Fruit fly (Drosophila melanogaster) whole organism, pupa: ENCODE data around the gene CG17028.

Experiments used
- CG10348 ChIP-seq: fragments of 200-800 bp; sonication (Bioruptor generic); IDR thresholded peaks from 2 replicates; pipeline ENCODE4 v1.3.6; 2022; ENCODE audit warnings: missing biosample characterization, missing genetic modification characterization
- CG12605 ChIP-seq: fragments of 200-800 bp; sonication (Bioruptor generic); IDR thresholded peaks from 2 replicates; pipeline ENCODE4 v1.3.6; 2022; ENCODE audit warnings: missing biosample characterization, missing genetic modification characterization
- CG13204 ChIP-seq: fragments of 200-800 bp; sonication (Bioruptor generic); optimal IDR thresholded peaks from 2 replicates; lab custom pipeline; 2018; ENCODE audit warnings: missing biosample characterization, mild to moderate bottlenecking, missing genetic modification characterization, moderate library complexity
- CG14655 ChIP-seq: fragments of 200-800 bp; sonication (Bioruptor generic); optimal IDR thresholded peaks from 3 replicates; lab custom pipeline; 2017; ENCODE audit warnings: mild to moderate bottlenecking, missing biosample characterization, missing genetic modification reagents, missing genetic modification characterization
- CG15710 ChIP-seq: fragments of 200-800 bp; sonication (Bioruptor generic); optimal IDR thresholded peaks from 2 replicates; lab custom pipeline; 2018; ENCODE audit warnings: missing biosample characterization, mild to moderate bottlenecking, missing genetic modification characterization, moderate library complexity
- CG17806 ChIP-seq: fragments of 200-800 bp; sonication (Bioruptor generic); optimal IDR thresholded peaks from 2 replicates; lab custom pipeline; 2018; ENCODE audit warnings: missing biosample characterization, mild to moderate bottlenecking, missing genetic modification characterization, moderate library complexity
- CG32121 ChIP-seq: fragments of 200-800 bp; sonication (Bioruptor generic); IDR thresholded peaks from 2 replicates; pipeline ENCODE4 v1.3.6; 2022; ENCODE audit warnings: missing biosample characterization, missing genetic modification characterization
- CG34367 ChIP-seq: fragments of 200-800 bp; sonication (Bioruptor generic); optimal IDR thresholded peaks from 2 replicates; lab custom pipeline; 2018; ENCODE audit warnings: missing biosample characterization, mild to moderate bottlenecking, missing genetic modification characterization
- CG4496 ChIP-seq: fragments of 200-800 bp; sonication (Bioruptor generic); IDR thresholded peaks from 3 replicates; pipeline ENCODE4 v1.3.6; 2022; ENCODE audit warnings: missing biosample characterization, missing genetic modification characterization
- CG8159 ChIP-seq: fragments of 200-800 bp; sonication (Bioruptor generic); optimal IDR thresholded peaks from 3 replicates; lab custom pipeline; 2018; ENCODE audit warnings: missing biosample characterization, mild to moderate bottlenecking, missing genetic modification characterization, moderate library complexity
- CG8301 ChIP-seq: fragments of 200-800 bp; sonication (Bioruptor generic); optimal IDR thresholded peaks from 2 replicates; lab custom pipeline; 2018; ENCODE audit warnings: missing biosample characterization, mild to moderate bottlenecking, missing genetic modification characterization
- CG9948 ChIP-seq: fragments of 200-800 bp; sonication (Bioruptor generic); optimal IDR thresholded peaks from 2 replicates; lab custom pipeline; 2018; ENCODE audit warnings: missing biosample characterization, mild to moderate bottlenecking, missing genetic modification characterization, moderate library complexity
- D1 ChIP-seq: fragments of 200-800 bp; sonication (Bioruptor generic); optimal IDR thresholded peaks from 2 replicates; lab custom pipeline; 2018; ENCODE audit warnings: missing biosample characterization, mild to moderate bottlenecking, missing genetic modification characterization, moderate library complexity
- EcR ChIP-seq: fragments of 200-800 bp; sonication (Bioruptor generic); optimal IDR thresholded peaks from 3 replicates; lab custom pipeline; 2019; ENCODE audit warnings: missing biosample characterization, missing genetic modification characterization, mild to moderate bottlenecking, moderate library complexity, missing genetic modification reagents
- Ets98B ChIP-seq: fragments of 200-800 bp; sonication (Bioruptor generic); IDR thresholded peaks from 2 replicates; pipeline ENCODE4 v1.3.6; 2022; ENCODE audit warnings: missing biosample characterization, missing genetic modification characterization
- Pif1A ChIP-seq: fragments of 200-800 bp; sonication (Bioruptor generic); optimal IDR thresholded peaks from 3 replicates; lab custom pipeline; 2016; ENCODE audit warnings: missing biosample characterization, missing genetic modification characterization
- Pif1B ChIP-seq: fragments of 200-800 bp; sonication (Bioruptor generic); optimal IDR thresholded peaks from 3 replicates; lab custom pipeline; 2016; ENCODE audit warnings: missing biosample characterization, missing genetic modification characterization
- Snoo ChIP-seq: fragments of 200-800 bp; sonication (Bioruptor generic); optimal IDR thresholded peaks from 3 replicates; lab custom pipeline; 2017; ENCODE audit warnings: missing biosample characterization, mild to moderate bottlenecking, missing genetic modification characterization, inconsistent platforms
- fd96Ca ChIP-seq: fragments of 200-800 bp; sonication (Bioruptor generic); IDR thresholded peaks from 3 replicates; pipeline ENCODE4 v1.3.6; 2022; ENCODE audit warnings: missing biosample characterization, missing genetic modification characterization
- gl ChIP-seq: fragments of 200-800 bp; sonication (Bioruptor generic); optimal IDR thresholded peaks from 2 replicates; lab custom pipeline; 2018; ENCODE audit warnings: missing biosample characterization, mild to moderate bottlenecking, missing genetic modification characterization
- rn ChIP-seq: fragments of 200-800 bp; sonication (Bioruptor generic); IDR thresholded peaks from 2 replicates; pipeline ENCODE4 v1.3.6; 2022; ENCODE audit warnings: missing biosample characterization, missing genetic modification characterization

CG17028 gene

dm6 chr3L:16027163-16027633 is 48.9 kb downstream of the CG17028 start:
- TF ChIP-seq CG34367 (tag; lab: Kevin White, UChicago) = peak; percentile 3
- TF ChIP-seq CG8159 (tag; lab: Kevin White, UChicago) = peak; percentile 72
- TF ChIP-seq CG14655 (GFP tag; lab: Kevin White, UChicago) = peak; percentile 55
- TF ChIP-seq Pif1B (GFP tag; lab: Kevin White, UChicago) = peak; percentile 54
- TF ChIP-seq EcR = peak; percentile 77
- peak; percentile 46 for TF ChIP-seq Snoo (tag; lab: Kevin White, UChicago)
- TF ChIP-seq gl (tag; lab: Kevin White, UChicago) = peak; percentile 23
- peak; percentile 57 for TF ChIP-seq CG17806 (tag; lab: Kevin White, UChicago)
- TF ChIP-seq CG32121 (GFP tag; lab: Robert Waterston, UW) = peak; percentile 84
- TF ChIP-seq CG8301 (tag; lab: Kevin White, UChicago) = peak; percentile 38
- peak; percentile 39 for TF ChIP-seq CG13204 (GFP tag; lab: Kevin White, UChicago)
- peak; percentile 93 for TF ChIP-seq fd96Ca (GFP tag; lab: Robert Waterston, UW)
- 0 out of 2 replicates have a peak, but pooled peaks have one; percentile 6 for TF ChIP-seq CG10348 (GFP tag; lab: Robert Waterston, UW)
- no peak for TF ChIP-seq D1 (tag; lab: Kevin White, UChicago)
- peak; percentile 67 for TF ChIP-seq CG15710
- TF ChIP-seq rn = peak; percentile 48; the same call in 1 of the 2 replicates
- peak; percentile 56; the same call in 1 of the 2 replicates for TF ChIP-seq CG12605
- TF ChIP-seq Pif1A (GFP tag; lab: Kevin White, UChicago) = peak; percentile 69
- TF ChIP-seq CG9948 = peak; percentile 33
- TF ChIP-seq Ets98B = peak; percentile 86
- peak; percentile 90 for TF ChIP-seq CG4496 (GFP tag; lab: Robert Waterston, UW)

dm6 chr3L:16028924-16029323 is 50.6 kb downstream of the CG17028 start:
- no peak for TF ChIP-seq CG12605
- no peak for TF ChIP-seq CG17806 (tag; lab: Kevin White, UChicago)
- TF ChIP-seq CG34367 (tag; lab: Kevin White, UChicago) = no peak
- TF ChIP-seq Pif1B (GFP tag; lab: Kevin White, UChicago) = no peak
- TF ChIP-seq CG8301 (tag; lab: Kevin White, UChicago) = no peak
- TF ChIP-seq CG4496 (GFP tag; lab: Robert Waterston, UW) = no peak
- TF ChIP-seq CG15710 = no peak
- TF ChIP-seq Ets98B = no peak
- TF ChIP-seq gl (tag; lab: Kevin White, UChicago) = no peak
- TF ChIP-seq CG32121 (GFP tag; lab: Robert Waterston, UW) = no peak
- no peak for TF ChIP-seq D1 (tag; lab: Kevin White, UChicago)
- no peak for TF ChIP-seq Snoo (tag; lab: Kevin White, UChicago)
- TF ChIP-seq CG13204 (GFP tag; lab: Kevin White, UChicago) = no peak
- no peak for TF ChIP-seq CG8159 (tag; lab: Kevin White, UChicago)
- no peak for TF ChIP-seq rn
- no peak for TF ChIP-seq fd96Ca (GFP tag; lab: Robert Waterston, UW)
- TF ChIP-seq CG10348 (GFP tag; lab: Robert Waterston, UW) = no peak
- TF ChIP-seq CG9948 = no peak
- no peak for TF ChIP-seq EcR
